Worm (Caenorhabditis elegans) whole organism, midembryonic: ENCODE data around the gene pals-38.

Experiments
- T22C8.4 ChIP-seq: fragments of 200-800 bp; sonication (Bioruptor generic); IDR thresholded peaks from 2 replicates; pipeline ENCODE4 v1.3.6; 2022; ENCODE audit warnings: missing genetic modification characterization, missing compliant biosample characterization
- cog-1 ChIP-seq: sonication (generic microtip); optimal IDR thresholded peaks from 2 replicates; lab custom pipeline; 2016; ENCODE audit warnings: missing genetic modification characterization, missing compliant biosample characterization
- flt-1 ChIP-seq: fragments of 200-800 bp; sonication (Bioruptor generic); IDR thresholded peaks from 2 replicates; pipeline ENCODE4 v1.3.6; 2022; ENCODE audit warnings: missing genetic modification characterization, missing compliant biosample characterization
- klf-2 ChIP-seq: fragments of 200-800 bp; sonication (Bioruptor generic); conservative IDR thresholded peaks from 2 replicates; pipeline ENCODE4 v1.3.6; 2022; ENCODE audit warnings: missing genetic modification reagents, missing genetic modification characterization, missing compliant biosample characterization
- med-1 ChIP-seq: sonication (generic microtip); optimal IDR thresholded peaks from 2 replicates; lab custom pipeline; 2017; ENCODE audit warnings: missing genetic modification characterization, mild to moderate bottlenecking, missing compliant biosample characterization, antibody characterized with exemption, missing genetic modification reagents; ENCODE audit not compliant: insufficient read depth
- ref-1 ChIP-seq: fragments of 200-800 bp; sonication (Bioruptor generic); conservative IDR thresholded peaks from 2 replicates; pipeline ENCODE4 v1.3.6; 2022; ENCODE audit warnings: missing genetic modification reagents, missing genetic modification characterization, missing compliant biosample characterization
- tab-1 ChIP-seq: fragments of 200-800 bp; sonication (Bioruptor generic); IDR thresholded peaks from 2 replicates; pipeline ENCODE4 v1.3.6; 2022; ENCODE audit warnings: missing genetic modification characterization, missing compliant biosample characterization
- ztf-23 ChIP-seq: fragments of 200-800 bp; sonication (Bioruptor generic); IDR thresholded peaks from 2 replicates; pipeline ENCODE4 v1.3.6; 2022; ENCODE audit warnings: missing genetic modification reagents, missing genetic modification characterization, missing compliant biosample characterization
- ztf-29 ChIP-seq: fragments of 200-800 bp; sonication (Bioruptor generic); IDR thresholded peaks from 2 replicates; pipeline ENCODE4 v1.3.6; 2022; ENCODE audit warnings: missing genetic modification reagents, missing genetic modification characterization, missing compliant biosample characterization

The pals-38 gene

ce11 chrV:12475360-12475759 lies 28.6 kb upstream of the pals-38 start:
- no peak for TF ChIP-seq klf-2
- TF ChIP-seq T22C8.4, result no peak
- TF ChIP-seq tab-1 (GFP tag; lab: Robert Waterston, UW), result no peak
- no peak for TF ChIP-seq med-1 (GFP tag; lab: Kevin White, UChicago)
- TF ChIP-seq flt-1, result no peak
- no peak for TF ChIP-seq ref-1
- no peak for TF ChIP-seq ztf-23 (GFP tag; lab: Robert Waterston, UW)
- no peak for TF ChIP-seq ztf-29
- TF ChIP-seq cog-1 (tag; lab: Kevin White, UChicago), result no peak

ce11 chrV:12470324-12470723 lies 23.5 kb upstream of the pals-38 start:
- TF ChIP-seq ztf-23 (GFP tag; lab: Robert Waterston, UW) (no peak), ref-1 (no peak), cog-1 (tag; lab: Kevin White, UChicago) (no peak), T22C8.4 (no peak), ztf-29 (no peak), flt-1 (no peak)

- TF ChIP-seq tab-1 (GFP tag; lab: Robert Waterston, UW), result no peak
- TF ChIP-seq flt-1, result no peak
- no peak for TF ChIP-seq ref-1
- TF ChIP-seq T22C8.4, result no peak
- no peak for TF ChIP-seq ztf-23 (GFP tag; lab: Robert Waterston, UW)
- no peak for TF ChIP-seq ztf-29
- no peak for TF ChIP-seq cog-1 (tag; lab: Kevin White, UChicago)
- no peak for TF ChIP-seq klf-2
- no peak for TF ChIP-seq med-1 (GFP tag; lab: Kevin White, UChicago)
Observed at ce11 chrV:12468363-12468762, 21.6 kb upstream of the pals-38 start, which contains the start of gene F28C1.3. Gene F28C1.3, plus strand, starts transcription at chrV:12468663.

- TF ChIP-seq ztf-23 (GFP tag; lab: Robert Waterston, UW) (no peak), tab-1 (GFP tag; lab: Robert Waterston, UW) (no peak), T22C8.4 (no peak)
Observed at ce11 chrV:12467755-12468154, 21.0 kb upstream of the pals-38 start.

- TF ChIP-seq ref-1, result no peak
- TF ChIP-seq ztf-23 (GFP tag; lab: Robert Waterston, UW), result no peak
- no peak for TF ChIP-seq med-1 (GFP tag; lab: Kevin White, UChicago)
- no peak for TF ChIP-seq T22C8.4
- no peak for TF ChIP-seq klf-2
- TF ChIP-seq flt-1, result no peak
- no peak for TF ChIP-seq ztf-29
- TF ChIP-seq tab-1 (GFP tag; lab: Robert Waterston, UW), result no peak
- TF ChIP-seq cog-1 (tag; lab: Kevin White, UChicago), result no peak
Observed at ce11 chrV:12466653-12467052, 19.9 kb upstream of the pals-38 start.

- no peak for TF ChIP-seq ztf-23 (GFP tag; lab: Robert Waterston, UW)
- no peak for TF ChIP-seq med-1 (GFP tag; lab: Kevin White, UChicago)
- peak; percentile 87 for TF ChIP-seq cog-1 (tag; lab: Kevin White, UChicago)
- TF ChIP-seq klf-2, result no peak
- TF ChIP-seq T22C8.4, result 0 out of 2 replicates have a peak, but pooled peaks have one; percentile 23
- TF ChIP-seq tab-1 (GFP tag; lab: Robert Waterston, UW), result no peak
- no peak for TF ChIP-seq ref-1
- TF ChIP-seq ztf-29, result no peak
Observed at ce11 chrV:12465399-12465798, 18.6 kb upstream of the pals-38 start.

ce11 chrV:12462908-12463307 lies 16.1 kb upstream of the pals-38 start, which contains the start of gene egl-10:
Gene egl-10, minus strand, starts transcription at chrV:12463008.
- no peak for TF ChIP-seq tab-1 (GFP tag; lab: Robert Waterston, UW)
- no peak for TF ChIP-seq med-1 (GFP tag; lab: Kevin White, UChicago)

ce11 chrV:12460583-12460982 lies 13.8 kb upstream of the pals-38 start:
- TF ChIP-seq tab-1 (GFP tag; lab: Robert Waterston, UW) (no peak), ztf-29 (no peak), ref-1 (no peak), T22C8.4 (no peak), cog-1 (tag; lab: Kevin White, UChicago) (no peak), klf-2 (no peak), med-1 (GFP tag; lab: Kevin White, UChicago) (no peak), flt-1 (no peak), ztf-23 (GFP tag; lab: Robert Waterston, UW) (no peak)

ce11 chrV:12455695-12456094 lies 8.9 kb upstream of the pals-38 start:
- no peak for TF ChIP-seq tab-1 (GFP tag; lab: Robert Waterston, UW)
- TF ChIP-seq ztf-23 (GFP tag; lab: Robert Waterston, UW), result no peak
- TF ChIP-seq ztf-29, result no peak
- TF ChIP-seq med-1 (GFP tag; lab: Kevin White, UChicago), result no peak
- no peak for TF ChIP-seq flt-1
- TF ChIP-seq T22C8.4, result no peak
- TF ChIP-seq cog-1 (tag; lab: Kevin White, UChicago), result no peak
- no peak for TF ChIP-seq ref-1
- no peak for TF ChIP-seq klf-2

- no peak for TF ChIP-seq med-1 (GFP tag; lab: Kevin White, UChicago)
- no peak for TF ChIP-seq cog-1 (tag; lab: Kevin White, UChicago)
- no peak for TF ChIP-seq tab-1 (GFP tag; lab: Robert Waterston, UW)
- no peak for TF ChIP-seq T22C8.4
- TF ChIP-seq ztf-23 (GFP tag; lab: Robert Waterston, UW), result no peak
- TF ChIP-seq flt-1, result no peak
- TF ChIP-seq ref-1, result no peak
- TF ChIP-seq klf-2, result no peak
Observed at ce11 chrV:12450441-12450840, 3.6 kb upstream of the pals-38 start, which contains the start of gene F28C1.1. Gene F28C1.1, plus strand, starts transcription at chrV:12450805.

ce11 chrV:12449902-12450301 lies 3.1 kb upstream of the pals-38 start, which contains the start of gene C54D10.10:
Gene C54D10.10, minus strand, starts transcription at chrV:12450002.
- TF ChIP-seq med-1 (GFP tag; lab: Kevin White, UChicago) (no peak), flt-1 (no peak), klf-2 (no peak), tab-1 (GFP tag; lab: Robert Waterston, UW) (no peak), ztf-29 (no peak), ztf-23 (GFP tag; lab: Robert Waterston, UW) (no peak), ref-1 (no peak), cog-1 (tag; lab: Kevin White, UChicago) (no peak), T22C8.4 (no peak)
